Worm (Caenorhabditis elegans): ENCODE data around the gene noa-1.

ce11 chrII:13491254-13491889 lies 49.5 kb downstream of the noa-1 start, which contains the start of gene alh-7:
- TF ChIP-seq tab-1 (GFP tag; IDR thresholded peaks at IDR 0.05) (no peak), ztf-29 (GFP tag; IDR thresholded peaks at IDR 0.05) (no peak), flt-1 (GFP tag; IDR thresholded peaks at IDR 0.05) (no peak), med-1 (GFP tag; optimal IDR thresholded peaks at IDR 0.05; ENCODE audit: insufficient read depth) (no peak)
